Worm (Caenorhabditis elegans) whole organism, mixed stage, embryonic: ENCODE measurements around the gene Y82E9BR.5.

Experiments
- ces-1 ChIP-seq: fragments of 150-350 bp; optimal IDR thresholded peaks from 2 replicates; lab custom pipeline; 2014; ENCODE audit warnings: missing biosample characterization, missing genetic modification reagents, missing genetic modification characterization
- mep-1 ChIP-seq: fragments of 150-350 bp; optimal IDR thresholded peaks from 2 replicates; lab custom pipeline; 2017; ENCODE audit warnings: missing biosample characterization, missing genetic modification reagents, missing genetic modification characterization, inconsistent platforms
- ztf-11 ChIP-seq: fragments of 150-350 bp; optimal IDR thresholded peaks from 2 replicates; lab custom pipeline; 2014; ENCODE audit warnings: missing biosample characterization, missing genetic modification characterization

- TF ChIP-seq ztf-11 (tag; lab: Kevin White, UChicago) (no peak), ces-1 (no peak), mep-1 (tag; lab: Kevin White, UChicago) (no peak)
Observed at ce11 chrIII:1388274-1389058, 4.3 kb downstream of the Y82E9BR.5 start, which contains the start of gene pals-20.
